Fruit fly (Drosophila melanogaster): Measurements from ENCODE around the gene dos.

dos gene

dm6 chr3L:2579557-2580224, 9.5 kb upstream of the dos start (continued):
- TF ChIP-seq CG3163 (GFP tag; optimal IDR thresholded peaks at IDR 0.05) (no peak), NC2α (GFP tag; optimal IDR thresholded peaks at IDR 0.05) (no peak), CHES-1-like (GFP tag; optimal IDR thresholded peaks at IDR 0.05) (no peak), CG33213 (GFP tag; optimal IDR thresholded peaks at IDR 0.05) (no peak), YL-1 (GFP tag; optimal IDR thresholded peaks at IDR 0.05) (no peak), otp (GFP tag; IDR thresholded peaks at IDR 0.05) (no peak), CG1792 (GFP tag; optimal IDR thresholded peaks at IDR 0.05) (no peak), CG7271 (tag; optimal IDR thresholded peaks at IDR 0.05) (no peak), CG13123 (GFP tag; optimal IDR thresholded peaks at IDR 0.05) (no peak), CG16779 (GFP tag; IDR thresholded peaks at IDR 0.05) (no peak), CG7786 (GFP tag; optimal IDR thresholded peaks at IDR 0.05) (no peak), amos (GFP tag; IDR thresholded peaks at IDR 0.05; ENCODE audit: partially characterized antibody) (no peak), CG8478 (optimal IDR thresholded peaks at IDR 0.05) (no peak), scrt (GFP tag; optimal IDR thresholded peaks at IDR 0.05) (peak; percentile 21), CG7372 (GFP tag; IDR thresholded peaks at IDR 0.05) (no peak), Fer3 (tag; optimal IDR thresholded peaks at IDR 0.05) (no peak), so (GFP tag; IDR thresholded peaks at IDR 0.05) (no peak), sug (tag; optimal IDR thresholded peaks at IDR 0.05) (no peak), slou (GFP tag; optimal IDR thresholded peaks at IDR 0.05) (no peak), CG12299 (tag; optimal IDR thresholded peaks at IDR 0.05) (no peak), mam (GFP tag; optimal IDR thresholded peaks at IDR 0.05) (no peak), pzg (GFP tag; optimal IDR thresholded peaks at IDR 0.05) (no peak), dpn (GFP tag; optimal IDR thresholded peaks at IDR 0.05) (no peak), az2 (GFP tag; optimal IDR thresholded peaks at IDR 0.05) (no peak), CG10565 (GFP tag; optimal IDR thresholded peaks at IDR 0.05) (no peak), gfzf (GFP tag; optimal IDR thresholded peaks at IDR 0.05) (no peak), CG10209 (GFP tag; optimal IDR thresholded peaks at IDR 0.05) (no peak), bcd (GFP tag; optimal IDR thresholded peaks at IDR 0.05) (no peak), CG17361 (GFP tag; IDR thresholded peaks at IDR 0.05) (no peak), MTF-1 (GFP tag; optimal IDR thresholded peaks at IDR 0.05; ENCODE audit: borderline replicate concordance) (no peak), CG31365 (tag; optimal IDR thresholded peaks at IDR 0.05) (no peak), Lpt (GFP tag; optimal IDR thresholded peaks at IDR 0.05) (no peak), Trl (optimal IDR thresholded peaks at IDR 0.05) (no peak), Trl (GFP tag; optimal IDR thresholded peaks at IDR 0.05) (no peak), Ets65A (GFP tag) (no peak), dysf (GFP tag; IDR thresholded peaks at IDR 0.05) (no peak), jumu (GFP tag; optimal IDR thresholded peaks at IDR 0.05) (no peak), CG6683 (GFP tag; optimal IDR thresholded peaks at IDR 0.05) (no peak), CG1233 (GFP tag; optimal IDR thresholded peaks at IDR 0.05) (no peak), CG4707 (GFP tag; optimal IDR thresholded peaks at IDR 0.05) (no peak), CG11723 (GFP tag; optimal IDR thresholded peaks at IDR 0.05) (no peak), mld (GFP tag; IDR thresholded peaks at IDR 0.05; ENCODE audit: partially characterized antibody) (peak; percentile 83), CG9727 (GFP tag; optimal IDR thresholded peaks at IDR 0.05) (no peak), CG15073 (GFP tag; optimal IDR thresholded peaks at IDR 0.05) (no peak), Rx (GFP tag; IDR thresholded peaks at IDR 0.05) (no peak), hkb (optimal IDR thresholded peaks at IDR 0.05) (no peak), hkb (GFP tag; IDR thresholded peaks at IDR 0.05) (no peak), fd102C (GFP tag; optimal IDR thresholded peaks at IDR 0.05) (no peak), CG4328 (GFP tag; optimal IDR thresholded peaks at IDR 0.05) (no peak), ato (GFP tag; IDR thresholded peaks at IDR 0.05; ENCODE audit: partially characterized antibody) (peak; percentile 71), CG16815 (GFP tag; optimal IDR thresholded peaks at IDR 0.05) (no peak), CG15696 (tag; optimal IDR thresholded peaks at IDR 0.05) (no peak)
